Fruit fly (Drosophila melanogaster) whole organism, pupa: ENCODE measurements around the gene Lcp65Aa.

Experiments
- CG10348 ChIP-seq: fragments of 200-800 bp; sonication (Bioruptor generic); IDR thresholded peaks from 2 replicates; pipeline ENCODE4 v1.3.6; 2022; ENCODE audit warnings: missing biosample characterization, missing genetic modification characterization
- CG12605 ChIP-seq: fragments of 200-800 bp; sonication (Bioruptor generic); IDR thresholded peaks from 2 replicates; pipeline ENCODE4 v1.3.6; 2022; ENCODE audit warnings: missing biosample characterization, missing genetic modification characterization
- CG14655 ChIP-seq: fragments of 200-800 bp; sonication (Bioruptor generic); optimal IDR thresholded peaks from 3 replicates; lab custom pipeline; 2017; ENCODE audit warnings: mild to moderate bottlenecking, missing biosample characterization, missing genetic modification reagents, missing genetic modification characterization
- CG34367 ChIP-seq: fragments of 200-800 bp; sonication (Bioruptor generic); optimal IDR thresholded peaks from 2 replicates; lab custom pipeline; 2018; ENCODE audit warnings: missing biosample characterization, mild to moderate bottlenecking, missing genetic modification characterization
- CG4496 ChIP-seq: fragments of 200-800 bp; sonication (Bioruptor generic); IDR thresholded peaks from 3 replicates; pipeline ENCODE4 v1.3.6; 2022; ENCODE audit warnings: missing biosample characterization, missing genetic modification characterization
- CG8159 ChIP-seq: fragments of 200-800 bp; sonication (Bioruptor generic); optimal IDR thresholded peaks from 3 replicates; lab custom pipeline; 2018; ENCODE audit warnings: missing biosample characterization, mild to moderate bottlenecking, missing genetic modification characterization, moderate library complexity
- gl ChIP-seq: fragments of 200-800 bp; sonication (Bioruptor generic); optimal IDR thresholded peaks from 2 replicates; lab custom pipeline; 2018; ENCODE audit warnings: missing biosample characterization, mild to moderate bottlenecking, missing genetic modification characterization

- peak; percentile 91 for TF ChIP-seq CG12605 (GFP tag; lab: Robert Waterston, UW)
- peak; percentile 77 for TF ChIP-seq CG4496 (GFP tag; lab: Robert Waterston, UW)
- no peak for TF ChIP-seq CG14655 (GFP tag; lab: Kevin White, UChicago)
- TF ChIP-seq gl (tag; lab: Kevin White, UChicago), result peak; percentile 68
- TF ChIP-seq CG8159 (tag; lab: Kevin White, UChicago), result peak; percentile 42
- no peak for TF ChIP-seq CG10348
- peak; percentile 59 for TF ChIP-seq CG34367 (tag; lab: Kevin White, UChicago)
Observed at dm6 chr3L:6154951-6155394, 3.9 kb downstream of the Lcp65Aa start.
